Fruit fly (Drosophila melanogaster) whole organism, wandering third instar larva: ENCODE results near the gene Spn77Ba.

Source experiments
- Abd-B ChIP-seq: fragments of >200 bp; optimal IDR thresholded peaks from 2 replicates; lab custom pipeline; 2017; ENCODE audit warnings: missing biosample characterization, missing genetic modification characterization
- CG32264 ChIP-seq: fragments of 200-800 bp; sonication (Bioruptor generic); optimal IDR thresholded peaks from 2 replicates; lab custom pipeline; 2016; ENCODE audit warnings: missing biosample characterization, missing genetic modification characterization
- CG9705 ChIP-seq: fragments of 200-800 bp; sonication (Bioruptor generic); optimal IDR thresholded peaks from 2 replicates; lab custom pipeline; 2018; ENCODE audit warnings: missing biosample characterization, mild to moderate bottlenecking, missing genetic modification characterization
- CrebA ChIP-seq: fragments of 200-800 bp; sonication (Bioruptor generic); optimal IDR thresholded peaks from 2 replicates; lab custom pipeline; 2016; ENCODE audit warnings: missing biosample characterization, mild to moderate bottlenecking, missing genetic modification characterization, borderline replicate concordance
- Dfd ChIP-seq: fragments of >200 bp; optimal IDR thresholded peaks from 2 replicates; lab custom pipeline; 2017; ENCODE audit warnings: missing biosample characterization, missing genetic modification characterization
- Dif ChIP-seq: fragments of 200-275, 200-300 bp; sonication (Bioruptor generic); optimal IDR thresholded peaks from 2 replicates; lab custom pipeline; 2018; ENCODE audit warnings: missing biosample characterization, missing genetic modification characterization; ENCODE audit not compliant: partially characterized antibody
- GATAd ChIP-seq: sonication (Bioruptor generic); optimal IDR thresholded peaks from 2 replicates; lab custom pipeline; 2016; ENCODE audit warnings: missing biosample characterization, missing genetic modification characterization
- HLH106 ChIP-seq: fragments of 200-800 bp; optimal IDR thresholded peaks from 3 replicates; lab custom pipeline; 2019; ENCODE audit warnings: missing biosample characterization, mild to moderate bottlenecking, missing genetic modification characterization, moderate library complexity
- Hnf4 ChIP-seq: fragments of 200-800 bp; sonication (Bioruptor generic); optimal IDR thresholded peaks from 2 replicates; lab custom pipeline; 2016; ENCODE audit warnings: missing biosample characterization, mild to moderate bottlenecking, missing genetic modification characterization
- Hr78 ChIP-seq: fragments of >200 bp; optimal IDR thresholded peaks from 2 replicates; lab custom pipeline; 2017; ENCODE audit warnings: missing biosample characterization, missing genetic modification characterization
- Hr83 ChIP-seq: fragments of 200-300 bp; sonication (Bioruptor generic); optimal IDR thresholded peaks from 2 replicates; lab custom pipeline; 2016; ENCODE audit warnings: missing biosample characterization, mild to moderate bottlenecking, missing genetic modification characterization, moderate library complexity; ENCODE audit not compliant: poor library complexity, severe bottlenecking
- Jra ChIP-seq: sonication (Bioruptor generic); optimal IDR thresholded peaks from 2 replicates; lab custom pipeline; 2016; ENCODE audit warnings: missing biosample characterization, missing genetic modification characterization
- Mio ChIP-seq: sonication (Bioruptor generic); optimal IDR thresholded peaks from 2 replicates; lab custom pipeline; 2016; ENCODE audit warnings: missing biosample characterization, missing genetic modification characterization
- Myc ChIP-seq: fragments of >200 bp; optimal IDR thresholded peaks from 2 replicates; lab custom pipeline; 2017
- N ChIP-seq: fragments of >200 bp; optimal IDR thresholded peaks from 2 replicates; lab custom pipeline; 2018; ENCODE audit warnings: missing biosample characterization, missing external identifiers, missing genetic modification characterization
- OdsH ChIP-seq: fragments of 200-800 bp; sonication (Bioruptor generic); optimal IDR thresholded peaks from 2 replicates; lab custom pipeline; 2016; ENCODE audit warnings: missing biosample characterization, mild to moderate bottlenecking, missing genetic modification characterization
- Rel ChIP-seq, 2 experiments: fragments of 200-800 bp; sonication (Bioruptor generic) in 1 of 2; optimal IDR thresholded peaks; 2 replicates in 1 of 2; 3 replicates in 1 of 2; lab custom pipeline; 2016 to 2019; ENCODE audit warnings: mild to moderate bottlenecking in 2 of 2, missing biosample characterization in 2 of 2, missing genetic modification characterization in 2 of 2, moderate library complexity in 1 of 2
- Sp1 ChIP-seq: fragments of 200-800 bp; sonication (Bioruptor generic); optimal IDR thresholded peaks from 3 replicates; lab custom pipeline; 2019; ENCODE audit warnings: missing biosample characterization, mild to moderate bottlenecking, missing genetic modification characterization, moderate library complexity
- Vsx2 ChIP-seq: fragments of 200-300, 225-300 bp; sonication (Bioruptor generic); optimal IDR thresholded peaks from 2 replicates; lab custom pipeline; 2018; ENCODE audit warnings: missing biosample characterization, missing genetic modification characterization; ENCODE audit not compliant: partially characterized antibody
- br ChIP-seq: fragments of 200-800 bp; sonication (Bioruptor generic); optimal IDR thresholded peaks from 2 replicates; lab custom pipeline; 2016; ENCODE audit warnings: missing biosample characterization, missing genetic modification characterization
- brk ChIP-seq: fragments of 200-800 bp; sonication (Bioruptor generic); optimal IDR thresholded peaks from 2 replicates; lab custom pipeline; 2016; ENCODE audit warnings: missing biosample characterization, mild to moderate bottlenecking, missing genetic modification characterization
- dl ChIP-seq, 2 experiments: fragments of 175-275, 200-275 bp in 1 of 2; fragments of 200-275 bp in 1 of 2; sonication (Bioruptor generic); optimal IDR thresholded peaks; lab custom pipeline; 2018; ENCODE audit warnings: mild to moderate bottlenecking in 2 of 2, missing biosample characterization in 2 of 2, missing genetic modification characterization in 2 of 2, moderate library complexity in 2 of 2; ENCODE audit not compliant: partially characterized antibody in 2 of 2, insufficient read depth in 1 of 2
- dmrt93B ChIP-seq: fragments of 200-800 bp; sonication (Bioruptor generic); optimal IDR thresholded peaks from 2 replicates; lab custom pipeline; 2018; ENCODE audit warnings: missing biosample characterization, mild to moderate bottlenecking, missing genetic modification characterization
- dsf ChIP-seq: sonication (Bioruptor generic); optimal IDR thresholded peaks from 2 replicates; lab custom pipeline; 2016; ENCODE audit warnings: missing biosample characterization, missing genetic modification characterization, borderline replicate concordance
- ey ChIP-seq: fragments of 200-800 bp; sonication (Bioruptor generic); optimal IDR thresholded peaks from 2 replicates; lab custom pipeline; 2016; ENCODE audit warnings: missing biosample characterization, missing genetic modification characterization
- foxo ChIP-seq, 2 experiments: fragments of 200-800 bp; sonication (Bioruptor generic); optimal IDR thresholded peaks; 2 replicates in 1 of 2; 3 replicates in 1 of 2; lab custom pipeline; 2016 to 2017; ENCODE audit warnings: missing biosample characterization in 2 of 2, missing genetic modification characterization in 2 of 2
- fru ChIP-seq: fragments of 200-800 bp; sonication (Bioruptor generic); optimal IDR thresholded peaks from 3 replicates; lab custom pipeline; 2016; ENCODE audit warnings: missing biosample characterization, mild to moderate bottlenecking, missing genetic modification characterization
- h ChIP-seq: fragments of 200-800 bp; sonication (Bioruptor generic); optimal IDR thresholded peaks from 3 replicates; lab custom pipeline; 2016; ENCODE audit warnings: missing biosample characterization, mild to moderate bottlenecking, missing genetic modification characterization
- jim ChIP-seq: fragments of 175-275, 200-325 bp; sonication (Bioruptor generic); optimal IDR thresholded peaks from 2 replicates; lab custom pipeline; 2016; ENCODE audit warnings: missing biosample characterization, mild to moderate bottlenecking, missing genetic modification characterization
- lola ChIP-seq: fragments of >200 bp; optimal IDR thresholded peaks from 2 replicates; lab custom pipeline; 2017; ENCODE audit warnings: missing biosample characterization, missing genetic modification characterization
- pan ChIP-seq: fragments of >200 bp; optimal IDR thresholded peaks from 2 replicates; lab custom pipeline; 2017
- psq ChIP-seq: fragments of 200-800 bp; sonication (Bioruptor generic); optimal IDR thresholded peaks from 3 replicates; lab custom pipeline; 2017; ENCODE audit warnings: missing biosample characterization, mild to moderate bottlenecking, missing genetic modification characterization, moderate library complexity
- rgr ChIP-seq: fragments of 200-800 bp; sonication (Bioruptor generic); optimal IDR thresholded peaks from 3 replicates; lab custom pipeline; 2016; ENCODE audit warnings: missing biosample characterization, mild to moderate bottlenecking, missing genetic modification characterization
- sage ChIP-seq: fragments of 200-800 bp; sonication (Bioruptor generic); optimal IDR thresholded peaks from 2 replicates; lab custom pipeline; 2016; ENCODE audit warnings: missing biosample characterization, mild to moderate bottlenecking, missing genetic modification characterization
- sv ChIP-seq: fragments of 200-800 bp; sonication (Bioruptor generic); optimal IDR thresholded peaks from 3 replicates; lab custom pipeline; 2016; ENCODE audit warnings: missing biosample characterization, missing genetic modification characterization
- tai ChIP-seq: sonication (Bioruptor generic); optimal IDR thresholded peaks from 2 replicates; lab custom pipeline; 2016; ENCODE audit warnings: missing biosample characterization, missing genetic modification characterization
- usp ChIP-seq: fragments of >200 bp; optimal IDR thresholded peaks from 2 replicates; lab custom pipeline; 2017; ENCODE audit warnings: missing biosample characterization, missing genetic modification characterization
- woc ChIP-seq: sonication (Bioruptor generic); optimal IDR thresholded peaks from 2 replicates; lab custom pipeline; 2016; ENCODE audit warnings: missing biosample characterization, mild to moderate bottlenecking, missing genetic modification characterization

Gene Spn77Ba

DNA sequence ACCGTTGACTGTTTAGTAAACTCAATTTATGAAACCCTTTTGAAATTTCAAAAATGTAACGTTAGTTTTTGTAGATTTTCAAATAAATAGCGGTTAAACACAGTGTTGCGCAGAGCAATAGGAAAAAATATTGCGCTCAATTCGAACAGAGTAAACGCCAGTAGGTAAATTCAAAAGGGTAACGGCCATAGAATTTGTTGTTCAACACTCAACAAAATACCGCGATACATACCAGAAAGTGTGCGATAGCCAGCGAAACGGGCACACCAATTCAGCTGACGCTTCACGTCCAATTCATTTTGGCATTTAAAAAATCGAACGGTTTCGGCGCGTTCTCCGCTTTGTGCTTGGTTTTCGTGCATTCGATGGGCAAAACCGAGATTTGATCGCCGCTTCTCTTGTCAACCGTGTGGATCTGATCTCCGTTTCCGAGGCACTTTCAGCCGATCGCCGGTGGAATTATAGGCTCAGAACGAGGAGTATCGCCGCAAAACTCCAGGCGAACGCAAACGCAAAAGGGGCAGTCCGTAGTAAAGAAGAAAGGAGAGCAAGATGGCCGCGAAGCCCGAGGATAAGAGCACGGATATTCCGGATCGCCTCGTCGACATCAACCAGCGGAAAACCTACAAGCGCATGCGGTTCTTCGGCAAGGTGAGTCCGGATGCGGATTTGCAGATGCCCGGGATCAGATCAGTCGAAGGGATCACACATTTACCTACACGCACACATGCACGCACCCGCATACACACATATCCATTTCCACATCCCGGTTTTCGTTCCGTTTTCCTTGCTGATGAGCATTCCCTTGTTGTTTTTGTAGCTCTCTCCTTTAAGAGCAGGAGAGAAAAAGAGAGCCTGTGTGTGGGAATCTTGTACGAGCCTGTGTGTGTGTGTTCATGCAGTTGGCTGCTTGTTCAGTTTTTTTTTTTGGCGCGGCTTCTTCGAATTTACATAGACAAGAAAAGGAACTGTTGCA lies 6.9 kb upstream of the Spn77Ba start (continued):
- TF ChIP-seq CG9705 (peak; percentile 18), sage (GFP tag; lab: Kevin White, UChicago) (no peak), br (GFP tag; lab: Kevin White, UChicago) (no peak), Dif (GFP tag; lab: Kevin White, UChicago) (no peak), Sp1 (GFP tag; lab: Kevin White, UChicago) (no peak)
- TF ChIP-seq, all 38 proteins: peak for 11

DNA sequence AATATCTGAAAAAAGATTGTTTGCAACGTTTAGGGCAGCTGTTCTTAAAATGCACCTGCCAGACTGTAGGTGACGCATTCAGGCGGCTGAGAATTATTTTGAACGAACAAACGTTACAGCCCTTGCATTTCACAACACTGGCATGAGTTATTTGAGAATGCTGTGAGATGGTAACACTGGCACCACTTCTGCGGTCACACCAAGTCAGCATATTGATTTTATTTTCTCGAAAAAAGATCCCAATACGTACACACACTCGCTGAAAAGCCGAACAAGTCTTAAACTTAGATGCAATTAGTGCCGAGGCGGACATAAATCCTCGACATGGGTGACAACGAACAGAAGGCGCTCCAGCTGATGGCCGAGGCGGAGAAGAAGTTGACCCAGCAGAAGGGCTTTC lies 3.5 kb upstream of the Spn77Ba start, which contains the start of gene alphaSnap:
Gene alphaSnap, plus strand, starts transcription at position 164 of the 400 bp plus-strand sequence.
- TF ChIP-seq dl (GFP tag; optimal IDR thresholded peaks at IDR 0.05; lab: Kevin White, UChicago; ENCODE audit: insufficient read depth in 1 of 2, partially characterized antibody in 2 of 2) (peak in 1 of 2 experiments; percentile 18), sv (GFP tag; lab: Kevin White, UChicago) (no peak), brk (GFP tag; lab: Kevin White, UChicago) (no peak), dsf (GFP tag; lab: Kevin White, UChicago) (no peak), Sp1 (GFP tag; lab: Kevin White, UChicago) (peak; percentile 27), sage (GFP tag; lab: Kevin White, UChicago) (peak; percentile 35), ey (GFP tag; lab: Kevin White, UChicago) (no peak), Dif (GFP tag; lab: Kevin White, UChicago) (peak; percentile 21), CG9705 (no peak), Hr78 (no peak), usp (no peak), pan (lab: Kevin White, UChicago) (no peak), lola (GFP tag; lab: Kevin White, UChicago) (no peak), Rel (GFP tag; optimal IDR thresholded peaks at IDR 0.05; lab: Kevin White, UChicago) (peak; percentile 0), Rel (tag; optimal IDR thresholded peaks at IDR 0.05; lab: Kevin White, UChicago) (peak; percentile 55), Vsx2 (GFP tag; lab: Kevin White, UChicago) (no peak), Abd-B (GFP tag; lab: Kevin White, UChicago) (no peak), h (GFP tag; lab: Kevin White, UChicago) (peak; percentile 61), dmrt93B (GFP tag; lab: Kevin White, UChicago) (no peak), N (GFP tag; lab: Kevin White, UChicago) (no peak), tai (GFP tag; lab: Kevin White, UChicago) (peak; percentile 35), psq (GFP tag; lab: Kevin White, UChicago) (peak; percentile 49), br (GFP tag; lab: Kevin White, UChicago) (peak; percentile 51), Hnf4 (GFP tag; lab: Kevin White, UChicago) (peak; percentile 60), jim (no peak), Jra (GFP tag; lab: Kevin White, UChicago) (peak; percentile 91), OdsH (GFP tag; lab: Kevin White, UChicago) (peak; percentile 22), HLH106 (peak; percentile 22), foxo (GFP tag; optimal IDR thresholded peaks at IDR 0.05; lab: Kevin White, UChicago) (peak in 1 of 2 experiments; percentile 49), GATAd (no peak), Hr83 (GFP tag; lab: Kevin White, UChicago) (peak; percentile 8), fru (peak; percentile 24), rgr (GFP tag; lab: Kevin White, UChicago) (peak; percentile 72), Mio (GFP tag; lab: Kevin White, UChicago) (no peak), Myc (lab: Kevin White, UChicago) (no peak), Dfd (GFP tag; lab: Kevin White, UChicago) (no peak), woc (no peak), CG32264 (no peak), CrebA (GFP tag; lab: Kevin White, UChicago) (no peak)
